Worm (Caenorhabditis elegans) whole organism, young adult: Measurements from ENCODE around the gene F14D7.3.
A peak's percentile ranks its signal among the peaks of the same experiment; 100 is the strongest.

Experiments used
- B0019.2 ChIP-seq: fragments of 200-800 bp; sonication (Bioruptor generic); conservative IDR thresholded peaks from 2 replicates; pipeline ENCODE4 v1.3.6; 2022; ENCODE audit warnings: missing genetic modification reagents, missing genetic modification characterization, missing compliant biosample characterization
- B0035.1 ChIP-seq: sonication (generic microtip); optimal IDR thresholded peaks from 2 replicates; lab custom pipeline; 2016; ENCODE audit warnings: missing genetic modification characterization, mild to moderate bottlenecking, missing compliant biosample characterization, missing genotype, missing genetic modification reagents
- C06A6.2 ChIP-seq: fragments of 200-800 bp; sonication (Bioruptor generic); conservative IDR thresholded peaks from 2 replicates; pipeline ENCODE4 v1.3.6; 2022; ENCODE audit warnings: missing genetic modification characterization, missing compliant biosample characterization
- D2030.7 ChIP-seq: fragments of 200-800 bp; sonication (Bioruptor generic); IDR thresholded peaks from 2 replicates; pipeline ENCODE4 v1.3.6; 2022; ENCODE audit warnings: missing genetic modification reagents, missing genetic modification characterization, missing compliant biosample characterization
- F33H1.4 ChIP-seq: fragments of 200-800 bp; sonication (Bioruptor generic); IDR thresholded peaks from 2 replicates; pipeline ENCODE4 v1.3.6; 2022; ENCODE audit warnings: missing genetic modification reagents, missing genetic modification characterization, missing compliant biosample characterization
- F37B4.10 ChIP-seq: fragments of 200-800 bp; sonication (Bioruptor generic); IDR thresholded peaks from 2 replicates; pipeline ENCODE4 v1.3.6; 2022; ENCODE audit warnings: missing genetic modification characterization, missing compliant biosample characterization
- F49E8.2 ChIP-seq: sonication (generic microtip); optimal IDR thresholded peaks from 3 replicates; lab custom pipeline; 2017; ENCODE audit warnings: missing genetic modification characterization, mild to moderate bottlenecking, missing compliant biosample characterization, antibody characterized with exemption, moderate library complexity; ENCODE audit not compliant: insufficient read depth
- F52B5.7 ChIP-seq: sonication (generic microtip); optimal IDR thresholded peaks from 2 replicates; lab custom pipeline; 2016; ENCODE audit warnings: mild to moderate bottlenecking, missing genetic modification characterization, missing compliant biosample characterization
- F55B11.4 ChIP-seq: sonication (generic microtip); optimal IDR thresholded peaks from 2 replicates; lab custom pipeline; 2016; ENCODE audit warnings: missing compliant biosample characterization, missing genetic modification characterization, borderline replicate concordance; ENCODE audit not compliant: insufficient read depth
- K12H6.12 ChIP-seq: fragments of 200-800 bp; sonication (Bioruptor generic); optimal IDR thresholded peaks from 2 replicates; lab custom pipeline; 2018; ENCODE audit warnings: mild to moderate bottlenecking, missing genetic modification characterization, missing compliant biosample characterization
- aptf-2 ChIP-seq: fragments of 200-800 bp; sonication (Bioruptor generic); conservative IDR thresholded peaks from 2 replicates; pipeline ENCODE4 v1.3.6; 2022; ENCODE audit warnings: missing genetic modification reagents, missing genetic modification characterization, missing compliant biosample characterization
- aptf-3 ChIP-seq: fragments of 200-800 bp; sonication (Bioruptor generic); IDR thresholded peaks from 2 replicates; pipeline ENCODE4 v1.3.6; 2022; ENCODE audit warnings: missing genetic modification characterization, missing compliant biosample characterization
- atf-7 ChIP-seq: sonication (generic microtip); optimal IDR thresholded peaks from 2 replicates; lab custom pipeline; 2017; ENCODE audit warnings: mild to moderate bottlenecking, missing genetic modification characterization, missing compliant biosample characterization
- attf-5 ChIP-seq: fragments of 200-800 bp; sonication (Bioruptor generic); optimal IDR thresholded peaks from 2 replicates; lab custom pipeline; 2018; ENCODE audit warnings: mild to moderate bottlenecking, missing genetic modification characterization, missing compliant biosample characterization
- attf-6 ChIP-seq: fragments of 200-800 bp; sonication (Bioruptor generic); IDR thresholded peaks from 2 replicates; pipeline ENCODE4 v1.3.6; 2022; ENCODE audit warnings: missing genetic modification reagents, missing genetic modification characterization, missing compliant biosample characterization
- bed-1 ChIP-seq: fragments of 200-800 bp; sonication (Bioruptor generic); IDR thresholded peaks from 2 replicates; pipeline ENCODE4 v1.3.6; 2022; ENCODE audit warnings: missing genetic modification reagents, missing genetic modification characterization, missing compliant biosample characterization
- ceh-100 ChIP-seq: fragments of 200-800 bp; sonication (Bioruptor generic); IDR thresholded peaks from 2 replicates; pipeline ENCODE4 v1.3.6; 2022; ENCODE audit warnings: missing genetic modification reagents, missing genetic modification characterization, missing compliant biosample characterization
- ceh-91 ChIP-seq: fragments of 200-800 bp; sonication (Bioruptor generic); IDR thresholded peaks from 2 replicates; pipeline ENCODE4 v1.3.6; 2022; ENCODE audit warnings: missing genetic modification reagents, missing genetic modification characterization, missing compliant biosample characterization
- die-1 ChIP-seq: sonication (generic microtip); optimal IDR thresholded peaks from 2 replicates; lab custom pipeline; 2016; ENCODE audit warnings: missing genotype, mild to moderate bottlenecking, missing genetic modification characterization, missing compliant biosample characterization
- egl-44 ChIP-seq: fragments of 200-800 bp; sonication (Bioruptor generic); IDR thresholded peaks from 2 replicates; pipeline ENCODE4 v1.3.6; 2022; ENCODE audit warnings: missing genetic modification reagents, missing genetic modification characterization, missing compliant biosample characterization
- ets-4 ChIP-seq: fragments of 200-800 bp; sonication (Bioruptor generic); optimal IDR thresholded peaks from 2 replicates; lab custom pipeline; 2018; ENCODE audit warnings: mild to moderate bottlenecking, missing genetic modification characterization, missing compliant biosample characterization
- hlh-12 ChIP-seq: sonication (generic microtip); optimal IDR thresholded peaks from 2 replicates; lab custom pipeline; 2016; ENCODE audit warnings: missing genetic modification characterization, missing compliant biosample characterization
- hlh-26 ChIP-seq: fragments of 200-800 bp; sonication (Bioruptor generic); conservative IDR thresholded peaks from 2 replicates; pipeline ENCODE4 v1.3.6; 2022; ENCODE audit warnings: missing genetic modification reagents, missing genetic modification characterization, missing compliant biosample characterization
- hmg-1.2 ChIP-seq: fragments of 200-800 bp; sonication (Bioruptor generic); IDR thresholded peaks from 2 replicates; pipeline ENCODE4 v1.3.6; 2022; ENCODE audit warnings: missing genetic modification reagents, missing genetic modification characterization, missing compliant biosample characterization
- hmg-20 ChIP-seq: fragments of 200-800 bp; sonication (Bioruptor generic); IDR thresholded peaks from 2 replicates; pipeline ENCODE4 v1.3.6; 2022; ENCODE audit warnings: missing genetic modification reagents, missing genetic modification characterization, missing compliant biosample characterization
- hrde-1 ChIP-seq: sonication (generic microtip); optimal IDR thresholded peaks from 2 replicates; lab custom pipeline; 2016; ENCODE audit warnings: missing genetic modification characterization, mild to moderate bottlenecking, missing compliant biosample characterization, moderate library complexity, missing genotype, missing genetic modification reagents, borderline replicate concordance
- lag-1 ChIP-seq: fragments of 200-800 bp; sonication (Bioruptor generic); IDR thresholded peaks from 2 replicates; pipeline ENCODE4 v1.3.6; 2022; ENCODE audit warnings: missing genetic modification reagents, missing genetic modification characterization, missing compliant biosample characterization
- lin-26 ChIP-seq: fragments of 200-800 bp; sonication (Bioruptor generic); IDR thresholded peaks from 2 replicates; pipeline ENCODE4 v1.3.6; 2022; ENCODE audit warnings: missing genetic modification reagents, missing genetic modification characterization, missing compliant biosample characterization
- lin-40 ChIP-seq: sonication (generic microtip); optimal IDR thresholded peaks from 2 replicates; lab custom pipeline; 2016; ENCODE audit warnings: missing genetic modification characterization, mild to moderate bottlenecking, missing compliant biosample characterization, missing genotype, missing genetic modification reagents
- lsl-1 ChIP-seq: fragments of 200-800 bp; sonication (Bioruptor generic); optimal IDR thresholded peaks from 2 replicates; lab custom pipeline; 2018; ENCODE audit warnings: mild to moderate bottlenecking, missing genetic modification characterization, moderate library complexity, missing compliant biosample characterization
- lsy-27 ChIP-seq: sonication (generic microtip); optimal IDR thresholded peaks from 2 replicates; lab custom pipeline; 2017; ENCODE audit warnings: missing genetic modification characterization, mild to moderate bottlenecking, missing compliant biosample characterization, antibody characterized with exemption, missing genotype, borderline replicate concordance; ENCODE audit not compliant: insufficient read depth
- madf-3 ChIP-seq: fragments of 200-800 bp; sonication (Bioruptor generic); IDR thresholded peaks from 2 replicates; pipeline ENCODE4 v1.3.6; 2022; ENCODE audit warnings: missing genetic modification reagents, missing genetic modification characterization, missing compliant biosample characterization
- madf-8 ChIP-seq: fragments of 200-800 bp; sonication (Bioruptor generic); conservative IDR thresholded peaks from 2 replicates; pipeline ENCODE4 v1.3.6; 2022; ENCODE audit warnings: missing genetic modification reagents, missing genetic modification characterization, missing compliant biosample characterization
- mel-28 ChIP-seq: sonication (generic microtip); optimal IDR thresholded peaks from 2 replicates; lab custom pipeline; 2016; ENCODE audit warnings: borderline replicate concordance, mild to moderate bottlenecking, missing genetic modification characterization, missing compliant biosample characterization
- nfya-1 ChIP-seq: sonication (generic microtip); optimal IDR thresholded peaks from 2 replicates; lab custom pipeline; 2017; ENCODE audit warnings: antibody characterized with exemption, missing compliant biosample characterization, missing genetic modification characterization, borderline replicate concordance; ENCODE audit not compliant: insufficient read depth
- nfyb-1 ChIP-seq: fragments of 200-800 bp; sonication (Bioruptor generic); IDR thresholded peaks from 2 replicates; pipeline ENCODE4 v1.3.6; 2022; ENCODE audit warnings: missing genetic modification reagents, missing genetic modification characterization, missing compliant biosample characterization
- pha-4 ChIP-seq: fragments of 150-350 bp; sonication (generic microtip); optimal IDR thresholded peaks from 2 replicates; lab custom pipeline; 2014; ENCODE audit warnings: missing biosample characterization, missing genetic modification reagents, missing genetic modification characterization
- sdz-38 ChIP-seq: sonication (generic microtip); optimal IDR thresholded peaks from 2 replicates; lab custom pipeline; 2016; ENCODE audit warnings: missing genotype, missing genetic modification characterization, missing compliant biosample characterization
- snpc-1.1 ChIP-seq: sonication (generic microtip); optimal IDR thresholded peaks from 2 replicates; lab custom pipeline; 2017; ENCODE audit warnings: missing genetic modification characterization, mild to moderate bottlenecking, missing compliant biosample characterization, antibody characterized with exemption, moderate library complexity, missing genotype, missing genetic modification reagents; ENCODE audit not compliant: insufficient read depth
- snpc-3.4 ChIP-seq: sonication (generic microtip); optimal IDR thresholded peaks from 2 replicates; lab custom pipeline; 2017; ENCODE audit warnings: missing genetic modification characterization, mild to moderate bottlenecking, missing compliant biosample characterization, antibody characterized with exemption, moderate library complexity, missing genotype, missing genetic modification reagents
- snpc-4 ChIP-seq, 5 experiments: fragments of 150-350 bp in 1 of 5; sonication (generic microtip) in 4 of 5; optimal IDR thresholded peaks; 2 replicates each; lab custom pipeline; 2014 to 2018; ENCODE audit warnings: missing genetic modification characterization in 5 of 5, missing biosample characterization in 3 of 5, antibody characterized with exemption in 2 of 5, mild to moderate bottlenecking in 2 of 5, missing compliant biosample characterization in 2 of 5, missing genotype in 2 of 5, moderate library complexity in 2 of 5, missing genetic modification reagents in 1 of 5
- sptf-2 ChIP-seq: fragments of 200-800 bp; sonication (Bioruptor generic); optimal IDR thresholded peaks from 2 replicates; lab custom pipeline; 2018; ENCODE audit warnings: mild to moderate bottlenecking, missing genetic modification characterization, missing compliant biosample characterization
- tbp1 ChIP-seq: fragments of 200-800 bp; sonication (Bioruptor generic); optimal IDR thresholded peaks from 2 replicates; lab custom pipeline; 2018; ENCODE audit warnings: mild to moderate bottlenecking, missing genetic modification characterization, missing compliant biosample characterization
- ztf-28 ChIP-seq: fragments of 200-800 bp; sonication (Bioruptor generic); IDR thresholded peaks from 2 replicates; pipeline ENCODE4 v1.3.6; 2022; ENCODE audit warnings: missing genetic modification reagents, missing genetic modification characterization, missing compliant biosample characterization
- ztf-3 ChIP-seq: fragments of 200-800 bp; sonication (Bioruptor generic); optimal IDR thresholded peaks from 2 replicates; lab custom pipeline; 2018; ENCODE audit warnings: mild to moderate bottlenecking, missing genetic modification characterization, missing compliant biosample characterization

The F14D7.3 gene

DNA sequence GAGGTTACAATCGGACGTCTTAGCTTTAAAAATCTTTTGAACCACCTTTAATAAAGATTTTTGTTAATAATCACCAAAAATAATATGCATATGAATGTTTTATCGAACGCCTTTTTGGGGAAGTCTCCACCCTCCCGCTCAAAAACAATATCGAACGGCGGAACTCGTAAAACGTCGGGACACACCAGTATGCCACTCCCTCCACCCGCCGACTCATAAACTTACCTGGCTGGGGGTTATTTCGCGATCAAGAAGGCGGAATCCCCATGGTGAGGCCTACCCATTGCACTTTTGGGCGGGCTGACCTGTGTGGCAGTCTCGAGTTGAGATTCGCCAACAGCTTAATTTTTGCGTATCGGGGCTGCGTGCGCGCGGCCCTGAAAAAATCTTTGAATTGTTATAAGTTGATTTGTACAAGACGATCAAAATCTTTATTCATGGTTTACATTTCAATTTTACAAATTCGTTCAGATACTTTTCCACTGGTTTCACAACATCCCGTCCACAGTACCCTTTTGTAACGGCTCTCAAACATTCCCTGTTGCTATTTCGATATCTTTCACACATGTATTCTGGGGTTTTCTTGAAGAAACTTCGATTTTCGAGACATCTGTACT lies 29.2 kb upstream of the F14D7.3 start:
- TF ChIP-seq hlh-26 (GFP tag; lab: Robert Waterston, UW), result no peak
- 0 out of 2 replicates have a peak, but pooled peaks have one; percentile 38 for TF ChIP-seq lin-26 (GFP tag; lab: Robert Waterston, UW)
- no peak for TF ChIP-seq lsy-27
- TF ChIP-seq mel-28 (tag; lab: Kevin White, UChicago), result no peak
- no peak for TF ChIP-seq ztf-3 (GFP tag; lab: Kevin White, UChicago)
- TF ChIP-seq lag-1 (GFP tag; lab: Robert Waterston, UW), result no peak
- no peak for TF ChIP-seq B0019.2 (GFP tag; lab: Robert Waterston, UW)
- no peak for TF ChIP-seq K12H6.12 (tag; lab: Kevin White, UChicago)
- TF ChIP-seq lin-40 (tag; lab: Kevin White, UChicago), result no peak
- TF ChIP-seq tbp1 (GFP tag; lab: Kevin White, UChicago), result peak; percentile 23
- 0 out of 2 replicates have a peak, but pooled peaks have one; percentile 15 for TF ChIP-seq madf-8 (GFP tag; lab: Robert Waterston, UW)
- 0 out of 2 replicates have a peak, but pooled peaks have one; percentile 31 for TF ChIP-seq aptf-2 (GFP tag; lab: Robert Waterston, UW)
- peak; percentile 48 for TF ChIP-seq lsl-1 (GFP tag; lab: Kevin White, UChicago)
- peak; percentile 92 for TF ChIP-seq snpc-1.1
- TF ChIP-seq F55B11.4 (tag; lab: Kevin White, UChicago), result no peak
- no peak for TF ChIP-seq ets-4 (GFP tag; lab: Kevin White, UChicago)
- TF ChIP-seq bed-1, result no peak
- TF ChIP-seq egl-44 (GFP tag; lab: Robert Waterston, UW), result no peak
- peak; percentile 81 for TF ChIP-seq D2030.7
- TF ChIP-seq hrde-1 (tag; lab: Kevin White, UChicago), result peak; percentile 30
- TF ChIP-seq sptf-2 (GFP tag; lab: Kevin White, UChicago), result peak; percentile 26
- TF ChIP-seq snpc-4 (GFP tag; optimal IDR thresholded peaks at IDR 0.05; lab: Kevin White, UChicago), result peak; percentile 92
- TF ChIP-seq snpc-4 (tag; optimal IDR thresholded peaks at IDR 0.05; lab: Kevin White, UChicago), result peak; percentile 82 to 96 (median 93)
- peak; percentile 73 for TF ChIP-seq attf-6 (GFP tag; lab: Robert Waterston, UW)
- 0 out of 2 replicates have a peak, but pooled peaks have one; percentile 5 for TF ChIP-seq ztf-28
- TF ChIP-seq F52B5.7 (tag; lab: Kevin White, UChicago), result no peak
- TF ChIP-seq B0035.1 (tag; lab: Kevin White, UChicago), result no peak
- peak; percentile 23 for TF ChIP-seq F49E8.2 (tag; lab: Kevin White, UChicago)
- TF ChIP-seq ceh-91, result no peak
- no peak for TF ChIP-seq hlh-12 (tag; lab: Kevin White, UChicago)
- no peak for TF ChIP-seq attf-5 (GFP tag; lab: Kevin White, UChicago)
- no peak for TF ChIP-seq sdz-38 (tag; lab: Kevin White, UChicago)
- peak; percentile 47; the same call in 1 of the 2 replicates for TF ChIP-seq ceh-100 (GFP tag; lab: Robert Waterston, UW)
- TF ChIP-seq snpc-3.4 (tag; lab: Kevin White, UChicago), result peak; percentile 79
- no peak for TF ChIP-seq madf-3 (GFP tag; lab: Robert Waterston, UW)
- TF ChIP-seq nfya-1 (tag; lab: Kevin White, UChicago), result no peak
- TF ChIP-seq hmg-20, result no peak
- TF ChIP-seq pha-4 (tag; lab: Kevin White, UChicago), result no peak
- TF ChIP-seq die-1 (tag; lab: Kevin White, UChicago), result peak; percentile 4
- TF ChIP-seq hmg-1.2, result peak; percentile 59; the same call in 1 of the 2 replicates
- TF ChIP-seq nfyb-1 (GFP tag; lab: Robert Waterston, UW), result no peak
- TF ChIP-seq aptf-3 (GFP tag; lab: Robert Waterston, UW), result no peak
- no peak for TF ChIP-seq C06A6.2 (GFP tag; lab: Robert Waterston, UW)
- peak; percentile 38; the same call in 1 of the 2 replicates for TF ChIP-seq F33H1.4 (GFP tag; lab: Robert Waterston, UW)
- TF ChIP-seq atf-7, result no peak
- TF ChIP-seq F37B4.10, result no peak
